In the genomic region with DNA sequence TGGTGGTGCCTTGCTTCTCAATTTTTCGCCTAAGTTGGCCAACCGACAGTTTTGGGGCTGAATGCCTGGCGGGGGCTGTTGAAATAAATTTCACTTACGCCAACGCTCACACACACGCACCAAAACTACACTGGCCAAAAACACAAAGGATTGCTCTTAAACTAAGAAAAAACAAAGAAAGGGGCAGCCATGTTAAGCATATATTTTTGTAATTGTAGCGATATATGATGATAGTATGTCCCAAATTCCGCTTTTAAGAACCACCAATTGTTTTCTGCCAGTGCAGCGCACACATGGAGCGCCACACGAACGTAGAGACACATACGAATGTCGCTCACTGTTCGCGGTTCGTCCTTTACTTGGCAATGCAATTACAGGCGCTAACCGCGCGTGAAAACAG, we compare ENCODE assay signal across 1 fruit fly cellular context.
TF ChIP-seq lines count a peak whose summit lies in the region.

No protein-coding gene starts in this region.

TF ChIP-seq in whole organism, embryonic, 481 proteins besides CTCF, POLR2A, EP300 and RAD21 (continued from another document):
- no peak for TF ChIP-seq CG11696 (GFP tag; IDR thresholded peaks at IDR 0.05; lab: Robert Waterston, UW)
- no peak for TF ChIP-seq yki (optimal IDR thresholded peaks at IDR 0.05; lab: Kevin White, UChicago)
- TF ChIP-seq trem (tag; optimal IDR thresholded peaks at IDR 0.05; lab: Kevin White, UChicago): no peak
- TF ChIP-seq bab2 (GFP tag; optimal IDR thresholded peaks at IDR 0.05; lab: Kevin White, UChicago): peak; percentile 55
- peak; percentile 25 for TF ChIP-seq caup (GFP tag; optimal IDR thresholded peaks at IDR 0.05; lab: Kevin White, UChicago; ENCODE audit: severe bottlenecking)
- TF ChIP-seq Optix (GFP tag; IDR thresholded peaks at IDR 0.05; lab: Robert Waterston, UW): peak; percentile 58; the same call in 2 of the 3 replicates
- peak; percentile 16 for TF ChIP-seq Hand (GFP tag; optimal IDR thresholded peaks at IDR 0.05; lab: Kevin White, UChicago)
- TF ChIP-seq Bteb2 (GFP tag; optimal IDR thresholded peaks at IDR 0.05; lab: Kevin White, UChicago): no peak
- peak; percentile 7 for TF ChIP-seq CG13624 (GFP tag; optimal IDR thresholded peaks at IDR 0.05; lab: Kevin White, UChicago)
- TF ChIP-seq nau (GFP tag; optimal IDR thresholded peaks at IDR 0.05; lab: Kevin White, UChicago): no peak
- TF ChIP-seq Taf1 (GFP tag; IDR thresholded peaks at IDR 0.05; lab: Robert Waterston, UW): no peak
- peak; percentile 25 for TF ChIP-seq Fer1 (GFP tag; optimal IDR thresholded peaks at IDR 0.05; lab: Kevin White, UChicago)
- peak; percentile 19 for TF ChIP-seq CG18262 (tag; optimal IDR thresholded peaks at IDR 0.05; lab: Kevin White, UChicago)
- TF ChIP-seq CG10565 (GFP tag; optimal IDR thresholded peaks at IDR 0.05; lab: Kevin White, UChicago): no peak
- 0 out of 2 replicates have a peak, but pooled peaks have one; percentile 40 for TF ChIP-seq E2f1 (GFP tag; IDR thresholded peaks at IDR 0.05; lab: Robert Waterston, UW)
- no peak for TF ChIP-seq CG15479 (GFP tag; optimal IDR thresholded peaks at IDR 0.05; lab: Kevin White, UChicago)
- TF ChIP-seq CG15073 (GFP tag; optimal IDR thresholded peaks at IDR 0.05; lab: Kevin White, UChicago): no peak
- TF ChIP-seq otp (GFP tag; IDR thresholded peaks at IDR 0.05; lab: Robert Waterston, UW): peak; percentile 45; the same call in 2 of the 3 replicates
- TF ChIP-seq Dad (GFP tag; optimal IDR thresholded peaks at IDR 0.05; lab: Kevin White, UChicago): no peak
- TF ChIP-seq ken (GFP tag; IDR thresholded peaks at IDR 0.05; lab: Robert Waterston, UW): peak; percentile 58; the same call in 1 of the 3 replicates
- no peak for TF ChIP-seq B-H2 (GFP tag; optimal IDR thresholded peaks at IDR 0.05; lab: Kevin White, UChicago)
